Comparison of ENCODE assay signal across 2 fruit fly cellular contexts in genomic region chrX:3677156-3677846, dm6.
A peak's percentile ranks its signal among the peaks of the same experiment; 100 is the strongest.
TF ChIP-seq lines count a peak whose summit lies in the region.

No protein-coding gene starts in this region.

TF ChIP-seq in whole organism, embryonic, 481 proteins besides CTCF, POLR2A, EP300 and RAD21 (continued from another document and continues in another):
- TF ChIP-seq CG2875 (GFP tag; optimal IDR thresholded peaks at IDR 0.05; lab: Kevin White, UChicago) = no peak
- peak; percentile 44 for TF ChIP-seq ERR (GFP tag; optimal IDR thresholded peaks at IDR 0.05; lab: Kevin White, UChicago)
- no peak for TF ChIP-seq vnd (GFP tag; IDR thresholded peaks at IDR 0.05; lab: Robert Waterston, UW; ENCODE audit: partially characterized antibody)
- TF ChIP-seq CG11398 (GFP tag; optimal IDR thresholded peaks at IDR 0.05; lab: Kevin White, UChicago) = peak; percentile 8
- no peak for TF ChIP-seq CG16815 (GFP tag; optimal IDR thresholded peaks at IDR 0.05; lab: Kevin White, UChicago)
- no peak for TF ChIP-seq Side (GFP tag; optimal IDR thresholded peaks at IDR 0.05; lab: Kevin White, UChicago)
- TF ChIP-seq Hand (GFP tag; optimal IDR thresholded peaks at IDR 0.05; lab: Kevin White, UChicago) = no peak
- TF ChIP-seq GATAe (GFP tag; conservative IDR thresholded peaks at IDR 0.05; lab: Robert Waterston, UW) = no peak
- TF ChIP-seq chinmo (GFP tag; IDR thresholded peaks at IDR 0.05; lab: Robert Waterston, UW; ENCODE audit: partially characterized antibody) = peak; percentile 97
- no peak for TF ChIP-seq so (GFP tag; IDR thresholded peaks at IDR 0.05; lab: Robert Waterston, UW)
- TF ChIP-seq CG13287 (GFP tag; IDR thresholded peaks at IDR 0.05; lab: Robert Waterston, UW; ENCODE audit: partially characterized antibody) = no peak
- TF ChIP-seq grn (GFP tag; optimal IDR thresholded peaks at IDR 0.05; lab: Kevin White, UChicago) = no peak
- TF ChIP-seq Asciz (GFP tag; optimal IDR thresholded peaks at IDR 0.05; lab: Kevin White, UChicago) = no peak
- no peak for TF ChIP-seq CG12155 (GFP tag; optimal IDR thresholded peaks at IDR 0.05; lab: Kevin White, UChicago)
- TF ChIP-seq wor (GFP tag; IDR thresholded peaks at IDR 0.05; lab: Robert Waterston, UW) = no peak
- TF ChIP-seq caup (GFP tag; optimal IDR thresholded peaks at IDR 0.05; lab: Kevin White, UChicago; ENCODE audit: severe bottlenecking) = no peak
- no peak for TF ChIP-seq CG30020 (tag; optimal IDR thresholded peaks at IDR 0.05; lab: Kevin White, UChicago)
- no peak for TF ChIP-seq CG4404 (GFP tag; IDR thresholded peaks at IDR 0.05; lab: Robert Waterston, UW)
- TF ChIP-seq ara (GFP tag; IDR thresholded peaks at IDR 0.05; lab: Robert Waterston, UW) = no peak
- no peak for TF ChIP-seq fu2 (GFP tag; optimal IDR thresholded peaks at IDR 0.05; lab: Kevin White, UChicago)
- TF ChIP-seq z (GFP tag; IDR thresholded peaks at IDR 0.05; lab: Robert Waterston, UW) = no peak
- no peak for TF ChIP-seq CG7372 (GFP tag; IDR thresholded peaks at IDR 0.05; lab: Robert Waterston, UW)
- no peak for TF ChIP-seq nmo (GFP tag; optimal IDR thresholded peaks at IDR 0.05; lab: Kevin White, UChicago)
- TF ChIP-seq tio (GFP tag; optimal IDR thresholded peaks at IDR 0.05; lab: Kevin White, UChicago) = no peak
- TF ChIP-seq CG2712 (tag; optimal IDR thresholded peaks at IDR 0.05; lab: Kevin White, UChicago) = no peak
- no peak for TF ChIP-seq CG10209 (GFP tag; optimal IDR thresholded peaks at IDR 0.05; lab: Kevin White, UChicago)
- TF ChIP-seq CG12236 (GFP tag; optimal IDR thresholded peaks at IDR 0.05; lab: Kevin White, UChicago) = no peak
- TF ChIP-seq kni (GFP tag; optimal IDR thresholded peaks at IDR 0.05; lab: Kevin White, UChicago) = peak; percentile 83
- TF ChIP-seq CG15514 (GFP tag; optimal IDR thresholded peaks at IDR 0.05; lab: Kevin White, UChicago) = no peak
- no peak for TF ChIP-seq grau (tag; optimal IDR thresholded peaks at IDR 0.05; lab: Kevin White, UChicago)
- TF ChIP-seq dmrt11E (tag; optimal IDR thresholded peaks at IDR 0.05; lab: Kevin White, UChicago) = no peak
- no peak for TF ChIP-seq unpg (GFP tag; optimal IDR thresholded peaks at IDR 0.05; lab: Kevin White, UChicago)
- TF ChIP-seq ftz-f1 (GFP tag; optimal IDR thresholded peaks at IDR 0.05; lab: Kevin White, UChicago) = peak; percentile 62
- TF ChIP-seq CG12391 (tag; optimal IDR thresholded peaks at IDR 0.05; lab: Kevin White, UChicago) = no peak
- no peak for TF ChIP-seq btn (GFP tag; optimal IDR thresholded peaks at IDR 0.05; lab: Kevin White, UChicago)
- TF ChIP-seq CG6765 (GFP tag; optimal IDR thresholded peaks at IDR 0.05; lab: Kevin White, UChicago) = no peak
- TF ChIP-seq CG15073 (GFP tag; optimal IDR thresholded peaks at IDR 0.05; lab: Kevin White, UChicago) = no peak
- no peak for TF ChIP-seq lbe (GFP tag; optimal IDR thresholded peaks at IDR 0.05; lab: Kevin White, UChicago)
- TF ChIP-seq Hr78 (GFP tag; optimal IDR thresholded peaks at IDR 0.05; lab: Kevin White, UChicago) = no peak
- no peak for TF ChIP-seq org-1 (GFP tag; optimal IDR thresholded peaks at IDR 0.05; lab: Kevin White, UChicago)
- no peak for TF ChIP-seq CG14965 (GFP tag; optimal IDR thresholded peaks at IDR 0.05; lab: Kevin White, UChicago; ENCODE audit: borderline replicate concordance)
- no peak for TF ChIP-seq cwo (GFP tag; optimal IDR thresholded peaks at IDR 0.05; lab: Kevin White, UChicago)
- no peak for TF ChIP-seq luna (GFP tag; optimal IDR thresholded peaks at IDR 0.05; lab: Kevin White, UChicago)
- TF ChIP-seq CG13624 (GFP tag; optimal IDR thresholded peaks at IDR 0.05; lab: Kevin White, UChicago) = no peak
- TF ChIP-seq CG5180 (GFP tag; optimal IDR thresholded peaks at IDR 0.05; lab: Kevin White, UChicago) = no peak
- no peak for TF ChIP-seq insv (GFP tag; optimal IDR thresholded peaks at IDR 0.05; lab: Kevin White, UChicago)
- TF ChIP-seq CG11093 (GFP tag; IDR thresholded peaks at IDR 0.05; lab: Robert Waterston, UW) = no peak
- no peak for TF ChIP-seq pnt (GFP tag; optimal IDR thresholded peaks at IDR 0.05; lab: Kevin White, UChicago)
- TF ChIP-seq Hmr (GFP tag; optimal IDR thresholded peaks at IDR 0.05; lab: Kevin White, UChicago) = no peak
- TF ChIP-seq stwl (tag; optimal IDR thresholded peaks at IDR 0.05; lab: Kevin White, UChicago) = no peak
- no peak for TF ChIP-seq Mad (GFP tag; optimal IDR thresholded peaks at IDR 0.05; lab: Kevin White, UChicago)
- TF ChIP-seq CG4854 (GFP tag; optimal IDR thresholded peaks at IDR 0.05; lab: Kevin White, UChicago) = no peak
- TF ChIP-seq CG31224 (GFP tag; IDR thresholded peaks at IDR 0.05; lab: Robert Waterston, UW) = no peak
- TF ChIP-seq sisA (GFP tag; IDR thresholded peaks at IDR 0.05; lab: Robert Waterston, UW) = no peak
- TF ChIP-seq CG17186 (GFP tag; optimal IDR thresholded peaks at IDR 0.05; lab: Kevin White, UChicago) = no peak
- TF ChIP-seq CG12744 (GFP tag; optimal IDR thresholded peaks at IDR 0.05; lab: Kevin White, UChicago) = no peak
- no peak for TF ChIP-seq Meics (GFP tag; optimal IDR thresholded peaks at IDR 0.05; lab: Kevin White, UChicago)
- no peak for TF ChIP-seq CG1792 (GFP tag; optimal IDR thresholded peaks at IDR 0.05; lab: Kevin White, UChicago)
- no peak for TF ChIP-seq fd64A (GFP tag; optimal IDR thresholded peaks at IDR 0.05; lab: Kevin White, UChicago)
- TF ChIP-seq Xrp1 (GFP tag; IDR thresholded peaks at IDR 0.05; lab: Robert Waterston, UW) = no peak
- no peak for TF ChIP-seq Sox102F (GFP tag; optimal IDR thresholded peaks at IDR 0.05; lab: Kevin White, UChicago)
- TF ChIP-seq h (optimal IDR thresholded peaks at IDR 0.05; lab: Kevin White, UChicago) = no peak
- TF ChIP-seq CG6854 (GFP tag; optimal IDR thresholded peaks at IDR 0.05; lab: Kevin White, UChicago) = no peak
- peak; percentile 80 for TF ChIP-seq abd-A (tag; optimal IDR thresholded peaks at IDR 0.05; lab: Kevin White, UChicago)
- TF ChIP-seq hb (GFP tag; IDR thresholded peaks at IDR 0.05; lab: Robert Waterston, UW; ENCODE audit: partially characterized antibody) = no peak
- no peak for TF ChIP-seq zen (tag; optimal IDR thresholded peaks at IDR 0.05; lab: Kevin White, UChicago)
- TF ChIP-seq C15 (GFP tag; IDR thresholded peaks at IDR 0.05; lab: Robert Waterston, UW) = no peak
- no peak for TF ChIP-seq slbo (GFP tag; IDR thresholded peaks at IDR 0.05; lab: Robert Waterston, UW)
- no peak for TF ChIP-seq CG4617 (GFP tag; optimal IDR thresholded peaks at IDR 0.05; lab: Kevin White, UChicago; ENCODE audit: borderline replicate concordance)

TF ChIP-seq in whole organism, wandering third instar larva, 38 proteins besides CTCF, POLR2A, EP300 and RAD21 (continued from another document):
- TF ChIP-seq Vsx2 (GFP tag; optimal IDR thresholded peaks at IDR 0.05; lab: Kevin White, UChicago; ENCODE audit: partially characterized antibody) (no peak), GATAd (GFP tag; optimal IDR thresholded peaks at IDR 0.05; lab: Kevin White, UChicago) (peak; percentile 55), rgr (GFP tag; optimal IDR thresholded peaks at IDR 0.05; lab: Kevin White, UChicago) (no peak), br (GFP tag; optimal IDR thresholded peaks at IDR 0.05; lab: Kevin White, UChicago) (no peak), foxo (GFP tag; optimal IDR thresholded peaks at IDR 0.05; lab: Kevin White, UChicago) (no peak), Abd-B (GFP tag; optimal IDR thresholded peaks at IDR 0.05; lab: Kevin White, UChicago) (no peak), sv (GFP tag; optimal IDR thresholded peaks at IDR 0.05; lab: Kevin White, UChicago) (no peak), dl (GFP tag; optimal IDR thresholded peaks at IDR 0.05; lab: Kevin White, UChicago; ENCODE audit: insufficient read depth in 1 of 2, partially characterized antibody in 2 of 2) (peak; percentile 51 to 79)
